Worm (Caenorhabditis elegans) whole organism, young adult: ENCODE measurements around the gene F55F10.1.
A peak's percentile ranks its signal among the peaks of the same experiment; 100 is the strongest.

Experiments used
- B0261.1 ChIP-seq: sonication (generic microtip); optimal IDR thresholded peaks from 2 replicates; lab custom pipeline; 2016; ENCODE audit warnings: mild to moderate bottlenecking, missing genetic modification characterization, moderate library complexity, missing compliant biosample characterization
- B0336.3 ChIP-seq: fragments of 200-800 bp; sonication (Bioruptor generic); IDR thresholded peaks from 2 replicates; pipeline ENCODE4 v1.3.6; 2022; ENCODE audit warnings: missing genetic modification characterization, missing compliant biosample characterization
- C06A6.2 ChIP-seq: fragments of 200-800 bp; sonication (Bioruptor generic); conservative IDR thresholded peaks from 2 replicates; pipeline ENCODE4 v1.3.6; 2022; ENCODE audit warnings: missing genetic modification characterization, missing compliant biosample characterization
- D2030.7 ChIP-seq: fragments of 200-800 bp; sonication (Bioruptor generic); IDR thresholded peaks from 2 replicates; pipeline ENCODE4 v1.3.6; 2022; ENCODE audit warnings: missing genetic modification reagents, missing genetic modification characterization, missing compliant biosample characterization
- F10E7.11 ChIP-seq: sonication (generic microtip); optimal IDR thresholded peaks from 2 replicates; lab custom pipeline; 2017; ENCODE audit warnings: mild to moderate bottlenecking, missing genetic modification characterization, moderate library complexity, missing compliant biosample characterization
- F22D6.2 ChIP-seq: sonication (generic microtip); optimal IDR thresholded peaks from 2 replicates; lab custom pipeline; 2016; ENCODE audit warnings: mild to moderate bottlenecking, missing genetic modification characterization, missing compliant biosample characterization
- F23B12.7 ChIP-seq: sonication (generic microtip); optimal IDR thresholded peaks from 2 replicates; lab custom pipeline; 2017; ENCODE audit warnings: missing genetic modification characterization, mild to moderate bottlenecking, missing compliant biosample characterization, antibody characterized with exemption, moderate library complexity; ENCODE audit not compliant: insufficient read depth
- F33H1.4 ChIP-seq: fragments of 200-800 bp; sonication (Bioruptor generic); IDR thresholded peaks from 2 replicates; pipeline ENCODE4 v1.3.6; 2022; ENCODE audit warnings: missing genetic modification reagents, missing genetic modification characterization, missing compliant biosample characterization
- F55B11.4 ChIP-seq: sonication (generic microtip); optimal IDR thresholded peaks from 2 replicates; lab custom pipeline; 2016; ENCODE audit warnings: missing compliant biosample characterization, missing genetic modification characterization, borderline replicate concordance; ENCODE audit not compliant: insufficient read depth
- F57A8.1 ChIP-seq: fragments of 200-800 bp; sonication (Bioruptor generic); optimal IDR thresholded peaks from 2 replicates; lab custom pipeline; 2018; ENCODE audit warnings: mild to moderate bottlenecking, missing genetic modification characterization, moderate library complexity, missing compliant biosample characterization
- K11D2.4 ChIP-seq: fragments of 200-800 bp; sonication (Bioruptor generic); IDR thresholded peaks from 2 replicates; pipeline ENCODE4 v1.3.6; 2022; ENCODE audit warnings: missing genetic modification reagents, missing genetic modification characterization, missing compliant biosample characterization
- Y53F4B.3 ChIP-seq: fragments of 200-800 bp; sonication (Bioruptor generic); IDR thresholded peaks from 2 replicates; pipeline ENCODE4 v1.3.6; 2022; ENCODE audit warnings: missing genetic modification reagents, missing genetic modification characterization, missing compliant biosample characterization
- Y95B8A.8 ChIP-seq: fragments of 200-800 bp; sonication (Bioruptor generic); IDR thresholded peaks from 2 replicates; pipeline ENCODE4 v1.3.6; 2022; ENCODE audit warnings: missing genetic modification reagents, missing genetic modification characterization, missing compliant biosample characterization
- ZK185.1 ChIP-seq: sonication (generic microtip); optimal IDR thresholded peaks from 2 replicates; lab custom pipeline; 2016; ENCODE audit warnings: mild to moderate bottlenecking, missing genetic modification characterization, missing compliant biosample characterization; ENCODE audit not compliant: poor library complexity, severe bottlenecking
- attf-5 ChIP-seq: fragments of 200-800 bp; sonication (Bioruptor generic); optimal IDR thresholded peaks from 2 replicates; lab custom pipeline; 2018; ENCODE audit warnings: mild to moderate bottlenecking, missing genetic modification characterization, missing compliant biosample characterization
- cebp-2 ChIP-seq: fragments of 200-800 bp; sonication (Bioruptor generic); IDR thresholded peaks from 2 replicates; pipeline ENCODE4 v1.3.6; 2022; ENCODE audit warnings: missing genetic modification characterization, missing compliant biosample characterization
- ceh-27 ChIP-seq: fragments of 200-800 bp; sonication (Bioruptor generic); optimal IDR thresholded peaks from 2 replicates; lab custom pipeline; 2018; ENCODE audit warnings: mild to moderate bottlenecking, missing genetic modification characterization, moderate library complexity, missing compliant biosample characterization
- ceh-40 ChIP-seq: fragments of 200-800 bp; sonication (Bioruptor generic); IDR thresholded peaks from 2 replicates; pipeline ENCODE4 v1.3.6; 2022; ENCODE audit warnings: missing genetic modification characterization, missing compliant biosample characterization
- ceh-91 ChIP-seq: fragments of 200-800 bp; sonication (Bioruptor generic); IDR thresholded peaks from 2 replicates; pipeline ENCODE4 v1.3.6; 2022; ENCODE audit warnings: missing genetic modification reagents, missing genetic modification characterization, missing compliant biosample characterization
- die-1 ChIP-seq: sonication (generic microtip); optimal IDR thresholded peaks from 2 replicates; lab custom pipeline; 2016; ENCODE audit warnings: missing genotype, mild to moderate bottlenecking, missing genetic modification characterization, missing compliant biosample characterization
- dox-1 ChIP-seq: fragments of 200-800 bp; sonication (Bioruptor generic); IDR thresholded peaks from 2 replicates; pipeline ENCODE4 v1.3.6; 2022; ENCODE audit warnings: missing genetic modification reagents, missing genetic modification characterization, missing compliant biosample characterization
- egl-18 ChIP-seq: fragments of 200-800 bp; sonication (Bioruptor generic); IDR thresholded peaks from 2 replicates; pipeline ENCODE4 v1.3.6; 2022; ENCODE audit warnings: missing genetic modification reagents, missing genetic modification characterization, missing compliant biosample characterization
- egl-44 ChIP-seq: fragments of 200-800 bp; sonication (Bioruptor generic); IDR thresholded peaks from 2 replicates; pipeline ENCODE4 v1.3.6; 2022; ENCODE audit warnings: missing genetic modification reagents, missing genetic modification characterization, missing compliant biosample characterization
- egrh-3 ChIP-seq: fragments of 200-800 bp; sonication (Bioruptor generic); IDR thresholded peaks from 2 replicates; pipeline ENCODE4 v1.3.6; 2022; ENCODE audit warnings: missing genetic modification reagents, missing genetic modification characterization, missing compliant biosample characterization
- fkh-3 ChIP-seq: sonication (generic microtip); optimal IDR thresholded peaks from 2 replicates; lab custom pipeline; 2016; ENCODE audit warnings: mild to moderate bottlenecking, missing genetic modification characterization, missing compliant biosample characterization
- hmg-1.2 ChIP-seq: fragments of 200-800 bp; sonication (Bioruptor generic); IDR thresholded peaks from 2 replicates; pipeline ENCODE4 v1.3.6; 2022; ENCODE audit warnings: missing genetic modification reagents, missing genetic modification characterization, missing compliant biosample characterization
- hrde-1 ChIP-seq: sonication (generic microtip); optimal IDR thresholded peaks from 2 replicates; lab custom pipeline; 2016; ENCODE audit warnings: missing genetic modification characterization, mild to moderate bottlenecking, missing compliant biosample characterization, moderate library complexity, missing genotype, missing genetic modification reagents, borderline replicate concordance
- lag-1 ChIP-seq: fragments of 200-800 bp; sonication (Bioruptor generic); IDR thresholded peaks from 2 replicates; pipeline ENCODE4 v1.3.6; 2022; ENCODE audit warnings: missing genetic modification reagents, missing genetic modification characterization, missing compliant biosample characterization
- let-607 ChIP-seq, 2 experiments: fragments of 200-800 bp in 1 of 2; sonication (Bioruptor generic) in 1 of 2; sonication (generic microtip) in 1 of 2; optimal IDR thresholded peaks; 2 replicates each; lab custom pipeline; 2016 to 2018; ENCODE audit warnings: mild to moderate bottlenecking in 2 of 2, missing compliant biosample characterization in 2 of 2, missing genetic modification characterization in 2 of 2, moderate library complexity in 2 of 2, missing genotype in 1 of 2
- lin-40 ChIP-seq: sonication (generic microtip); optimal IDR thresholded peaks from 2 replicates; lab custom pipeline; 2016; ENCODE audit warnings: missing genetic modification characterization, mild to moderate bottlenecking, missing compliant biosample characterization, missing genotype, missing genetic modification reagents
- lir-1 ChIP-seq: fragments of 200-800 bp; sonication (Bioruptor generic); conservative IDR thresholded peaks from 2 replicates; pipeline ENCODE4 v1.3.6; 2022; ENCODE audit warnings: missing genetic modification reagents, missing genetic modification characterization, missing compliant biosample characterization
- lsl-1 ChIP-seq: fragments of 200-800 bp; sonication (Bioruptor generic); optimal IDR thresholded peaks from 2 replicates; lab custom pipeline; 2018; ENCODE audit warnings: mild to moderate bottlenecking, missing genetic modification characterization, moderate library complexity, missing compliant biosample characterization
- madf-8 ChIP-seq: fragments of 200-800 bp; sonication (Bioruptor generic); conservative IDR thresholded peaks from 2 replicates; pipeline ENCODE4 v1.3.6; 2022; ENCODE audit warnings: missing genetic modification reagents, missing genetic modification characterization, missing compliant biosample characterization
- nfya-1 ChIP-seq: sonication (generic microtip); optimal IDR thresholded peaks from 2 replicates; lab custom pipeline; 2017; ENCODE audit warnings: antibody characterized with exemption, missing compliant biosample characterization, missing genetic modification characterization, borderline replicate concordance; ENCODE audit not compliant: insufficient read depth
- nfya-2 ChIP-seq: fragments of 200-800 bp; sonication (Bioruptor generic); IDR thresholded peaks from 2 replicates; pipeline ENCODE4 v1.3.6; 2022; ENCODE audit warnings: missing genetic modification reagents, missing genetic modification characterization, missing compliant biosample characterization
- nhr-179 ChIP-seq: sonication (generic microtip); optimal IDR thresholded peaks from 2 replicates; lab custom pipeline; 2016; ENCODE audit warnings: mild to moderate bottlenecking, missing genetic modification characterization, missing compliant biosample characterization
- nhr-27 ChIP-seq: fragments of 200-800 bp; sonication (Bioruptor generic); optimal IDR thresholded peaks from 2 replicates; lab custom pipeline; 2018; ENCODE audit warnings: mild to moderate bottlenecking, missing genetic modification characterization, moderate library complexity, missing compliant biosample characterization
- nhr-80 ChIP-seq: sonication (generic microtip); optimal IDR thresholded peaks from 2 replicates; lab custom pipeline; 2016; ENCODE audit warnings: missing genetic modification characterization, missing compliant biosample characterization
- pbrm-1 ChIP-seq: fragments of 200-800 bp; sonication (Bioruptor generic); IDR thresholded peaks from 2 replicates; pipeline ENCODE4 v1.3.6; 2022; ENCODE audit warnings: missing genetic modification reagents, missing genetic modification characterization, missing compliant biosample characterization
- rcor-1 ChIP-seq: fragments of 200-800 bp; sonication (Bioruptor generic); IDR thresholded peaks from 2 replicates; pipeline ENCODE4 v1.3.6; 2022; ENCODE audit warnings: missing genetic modification reagents, missing genetic modification characterization, missing compliant biosample characterization
- sea-2 ChIP-seq: fragments of 200-800 bp; sonication (Bioruptor generic); IDR thresholded peaks from 2 replicates; pipeline ENCODE4 v1.3.6; 2022; ENCODE audit warnings: missing genetic modification characterization, missing compliant biosample characterization
- snpc-4 ChIP-seq, 5 experiments: fragments of 150-350 bp in 1 of 5; sonication (generic microtip) in 4 of 5; optimal IDR thresholded peaks; 2 replicates each; lab custom pipeline; 2014 to 2018; ENCODE audit warnings: missing genetic modification characterization in 5 of 5, missing biosample characterization in 3 of 5, antibody characterized with exemption in 2 of 5, mild to moderate bottlenecking in 2 of 5, missing compliant biosample characterization in 2 of 5, missing genotype in 2 of 5, moderate library complexity in 2 of 5, missing genetic modification reagents in 1 of 5
- somi-1 ChIP-seq: fragments of 200-800 bp; sonication (Bioruptor generic); optimal IDR thresholded peaks from 2 replicates; lab custom pipeline; 2018; ENCODE audit warnings: mild to moderate bottlenecking, missing genetic modification characterization, missing compliant biosample characterization
- sptf-2 ChIP-seq: fragments of 200-800 bp; sonication (Bioruptor generic); optimal IDR thresholded peaks from 2 replicates; lab custom pipeline; 2018; ENCODE audit warnings: mild to moderate bottlenecking, missing genetic modification characterization, missing compliant biosample characterization
- unc-130 ChIP-seq: sonication (generic microtip); optimal IDR thresholded peaks from 2 replicates; lab custom pipeline; 2016; ENCODE audit warnings: missing genetic modification reagents, missing genetic modification characterization, missing compliant biosample characterization
- unc-62 ChIP-seq: fragments of 150-350 bp; optimal IDR thresholded peaks from 2 replicates; lab custom pipeline; 2014; ENCODE audit warnings: missing biosample characterization, missing genetic modification reagents, missing genetic modification characterization
- zfh-2 ChIP-seq: fragments of 200-800 bp; sonication (Bioruptor generic); conservative IDR thresholded peaks from 2 replicates; pipeline ENCODE4 v1.3.6; 2022; ENCODE audit warnings: missing genetic modification reagents, missing genetic modification characterization, missing compliant biosample characterization
- ztf-6 ChIP-seq: fragments of 200-800 bp; sonication (Bioruptor generic); IDR thresholded peaks from 2 replicates; pipeline ENCODE4 v1.3.6; 2022; ENCODE audit warnings: missing genetic modification reagents, missing genetic modification characterization, missing compliant biosample characterization

The F55F10.1 gene

DNA sequence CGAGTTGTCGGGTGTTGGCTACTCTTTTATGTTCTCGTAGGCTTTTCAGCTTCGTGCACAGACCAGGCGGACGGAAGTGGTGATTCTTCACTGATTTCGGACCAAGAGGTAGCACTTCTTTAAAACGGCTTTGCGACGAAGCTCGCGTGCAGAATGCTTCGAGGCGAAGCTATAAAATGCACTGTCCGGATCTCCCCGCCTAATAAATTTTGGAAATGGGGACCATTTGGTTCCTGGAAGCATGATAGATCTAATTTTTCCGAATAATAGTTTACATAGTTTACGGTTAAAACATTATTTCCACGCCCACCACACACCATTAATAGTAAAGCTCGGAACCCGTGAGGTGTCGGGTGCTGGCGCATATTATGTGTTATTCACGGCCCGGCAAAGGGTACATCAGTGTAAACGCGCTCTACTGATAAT is 13.0 kb upstream of the F55F10.1 start (continued):
- TF ChIP-seq egl-44 (GFP tag; lab: Robert Waterston, UW): no peak
- no peak for TF ChIP-seq egl-18
- no peak for TF ChIP-seq attf-5
- TF ChIP-seq nfya-1: no peak
- TF ChIP-seq ceh-91 (GFP tag; lab: Robert Waterston, UW): peak; percentile 81
- no peak for TF ChIP-seq zfh-2 (GFP tag; lab: Robert Waterston, UW)
- no peak for TF ChIP-seq F22D6.2 (tag; lab: Kevin White, UChicago)
- no peak for TF ChIP-seq B0261.1
- TF ChIP-seq Y95B8A.8: no peak
- peak; percentile 60 for TF ChIP-seq die-1 (tag; lab: Kevin White, UChicago)
- TF ChIP-seq cebp-2 (GFP tag; lab: Robert Waterston, UW): no peak
- no peak for TF ChIP-seq let-607 (tag; optimal IDR thresholded peaks at IDR 0.05; lab: Kevin White, UChicago)
- no peak for TF ChIP-seq nhr-27 (tag; lab: Kevin White, UChicago)
- peak; percentile 53 for TF ChIP-seq F33H1.4
- TF ChIP-seq ztf-6 (GFP tag; lab: Robert Waterston, UW): no peak
- peak; percentile 74 for TF ChIP-seq lsl-1 (GFP tag; lab: Kevin White, UChicago)
- no peak for TF ChIP-seq fkh-3 (tag; lab: Kevin White, UChicago)
- TF ChIP-seq F10E7.11 (tag; lab: Kevin White, UChicago): no peak
- no peak for TF ChIP-seq nhr-80
- no peak for TF ChIP-seq somi-1
- TF ChIP-seq F55B11.4 (tag; lab: Kevin White, UChicago): no peak
- no peak for TF ChIP-seq nfya-2 (GFP tag; lab: Robert Waterston, UW)
- no peak for TF ChIP-seq lag-1 (GFP tag; lab: Robert Waterston, UW)
- TF ChIP-seq lin-40 (tag; lab: Kevin White, UChicago): no peak
- TF ChIP-seq egrh-3 (GFP tag; lab: Robert Waterston, UW): no peak
- TF ChIP-seq unc-130 (GFP tag; lab: Kevin White, UChicago): no peak
- TF ChIP-seq madf-8: no peak; the same call in 1 of the 2 replicates
- peak; percentile 81 for TF ChIP-seq F23B12.7 (tag; lab: Kevin White, UChicago)
- TF ChIP-seq unc-62 (GFP tag; lab: Kevin White, UChicago): no peak
- TF ChIP-seq dox-1: peak; percentile 93
- peak; percentile 52 for TF ChIP-seq sptf-2 (GFP tag; lab: Kevin White, UChicago)
- TF ChIP-seq Y53F4B.3: no peak; the same call in 1 of the 2 replicates
- peak; percentile 17 for TF ChIP-seq ceh-27
- peak; percentile 85 for TF ChIP-seq snpc-4 (GFP tag; optimal IDR thresholded peaks at IDR 0.05; lab: Kevin White, UChicago)
- peak; percentile 83 to 96 (median 92) for TF ChIP-seq snpc-4 (tag; optimal IDR thresholded peaks at IDR 0.05; lab: Kevin White, UChicago)
- peak; percentile 60 for TF ChIP-seq rcor-1 (GFP tag; lab: Robert Waterston, UW)
- TF ChIP-seq pbrm-1 (GFP tag; lab: Robert Waterston, UW): peak; percentile 88
- TF ChIP-seq sea-2 (GFP tag; lab: Robert Waterston, UW): no peak
- TF ChIP-seq B0336.3 (GFP tag; lab: Robert Waterston, UW): peak; percentile 71
- TF ChIP-seq lir-1: no peak
- TF ChIP-seq nhr-179: no peak
- no peak for TF ChIP-seq ZK185.1 (tag; lab: Kevin White, UChicago)
- TF ChIP-seq hmg-1.2 (GFP tag; lab: Robert Waterston, UW): peak; percentile 61
- TF ChIP-seq hrde-1 (tag; lab: Kevin White, UChicago): peak; percentile 47
- TF ChIP-seq C06A6.2 (GFP tag; lab: Robert Waterston, UW): no peak
- TF ChIP-seq K11D2.4 (GFP tag; lab: Robert Waterston, UW): no peak
- TF ChIP-seq F57A8.1 (GFP tag; lab: Kevin White, UChicago): no peak
- TF ChIP-seq ceh-40 (GFP tag; lab: Robert Waterston, UW): no peak
- TF ChIP-seq D2030.7 (GFP tag; lab: Robert Waterston, UW): peak; percentile 96
